Worm (Caenorhabditis elegans): ENCODE data around the gene F43B10.1.

DNA sequence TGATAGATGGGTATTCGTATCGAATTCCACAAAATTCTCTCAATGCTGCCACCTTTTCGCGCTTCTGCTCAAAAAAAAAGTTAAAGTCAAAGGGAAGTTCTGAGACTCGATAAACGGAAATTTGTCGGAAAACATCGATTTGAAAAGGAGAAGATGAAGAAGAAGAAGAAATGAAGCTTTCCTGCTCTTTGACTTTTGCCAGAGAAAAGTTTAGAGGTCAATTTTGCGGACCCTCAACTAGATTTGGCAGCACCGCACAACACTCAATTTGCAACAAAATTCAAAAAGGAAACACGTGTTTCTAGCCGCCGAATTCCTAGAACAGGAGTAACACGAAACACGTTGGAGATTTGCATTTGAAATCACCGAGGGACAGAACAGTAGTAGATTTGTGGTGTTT, 74.5 kb downstream of the F43B10.1 start:
- TF ChIP-seq vab-7 (GFP tag; IDR thresholded peaks at IDR 0.05) (no peak), ces-1 (GFP tag; optimal IDR thresholded peaks at IDR 0.05) (peak; percentile 20), dpl-1 (GFP tag; optimal IDR thresholded peaks at IDR 0.05) (no peak), pha-4 (GFP tag; IDR thresholded peaks at IDR 0.05) (no peak), pha-4 (tag; optimal IDR thresholded peaks at IDR 0.05) (no peak)

Measured in whole organism, L4 larva.